Fruit fly (Drosophila melanogaster): ENCODE results near the gene Sirup.

DNA sequence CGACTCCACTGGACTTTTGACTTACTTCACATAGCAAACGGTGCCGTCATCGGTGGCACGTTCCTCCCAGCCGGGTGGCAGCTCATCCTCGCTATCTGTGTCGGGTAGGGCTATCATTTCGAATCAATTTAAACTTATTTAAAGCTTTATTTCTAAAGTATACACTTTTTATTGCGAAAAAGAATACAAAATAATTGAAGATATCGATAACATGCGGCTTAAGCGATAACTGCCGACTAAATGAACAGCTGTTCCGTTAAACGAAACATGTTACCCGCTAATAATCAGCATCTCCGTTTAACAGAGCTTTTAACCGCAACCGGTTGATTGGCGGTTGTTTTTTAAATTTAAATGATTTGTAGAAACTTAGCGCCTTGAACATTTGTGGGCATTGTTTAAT lies 5.4 kb downstream of the Sirup start, which contains the start of gene Wwox:
- no peak for TF ChIP-seq CG31627 (GFP tag; optimal IDR thresholded peaks at IDR 0.05)
- TF ChIP-seq CG15336 (GFP tag; IDR thresholded peaks at IDR 0.05): no peak
- no peak for TF ChIP-seq Eip93F (GFP tag; optimal IDR thresholded peaks at IDR 0.05)
- no peak for TF ChIP-seq CG6163 (GFP tag; IDR thresholded peaks at IDR 0.05)
- no peak for TF ChIP-seq CG8119 (GFP tag; IDR thresholded peaks at IDR 0.05)
